Worm (Caenorhabditis elegans) whole organism, mixed stage, embryonic: ENCODE measurements around the gene M163.11.

ENCODE experiments used
- bed-3 ChIP-seq: fragments of 200-800 bp; sonication (Bioruptor generic); optimal IDR thresholded peaks from 3 replicates; lab custom pipeline; 2018; ENCODE audit warnings: mild to moderate bottlenecking, missing genetic modification characterization, moderate library complexity, missing compliant biosample characterization
- ceh-39 ChIP-seq: fragments of 150-350 bp; optimal IDR thresholded peaks from 2 replicates; lab custom pipeline; 2014; ENCODE audit warnings: missing biosample characterization, missing genetic modification characterization
- ces-1 ChIP-seq: fragments of 150-350 bp; optimal IDR thresholded peaks from 2 replicates; lab custom pipeline; 2014; ENCODE audit warnings: missing biosample characterization, missing genetic modification reagents, missing genetic modification characterization
- elt-1 ChIP-seq: sonication (generic microtip); optimal IDR thresholded peaks from 2 replicates; lab custom pipeline; 2017; ENCODE audit warnings: missing genetic modification characterization, mild to moderate bottlenecking, missing compliant biosample characterization, antibody characterized with exemption, moderate library complexity, borderline replicate concordance; ENCODE audit not compliant: insufficient read depth
- lin-13 ChIP-seq: fragments of 150-350 bp; optimal IDR thresholded peaks from 2 replicates; lab custom pipeline; 2014; ENCODE audit warnings: missing biosample characterization, missing genetic modification characterization
- lin-32 ChIP-seq: fragments of 200-800 bp; sonication (Bioruptor generic); optimal IDR thresholded peaks from 2 replicates; lab custom pipeline; 2018; ENCODE audit warnings: mild to moderate bottlenecking, missing genetic modification characterization, missing compliant biosample characterization
- lsy-2 ChIP-seq: fragments of 150-350 bp; optimal IDR thresholded peaks from 2 replicates; lab custom pipeline; 2014; ENCODE audit warnings: missing biosample characterization, missing genetic modification characterization
- nhr-237 ChIP-seq: fragments of 150-350 bp; optimal IDR thresholded peaks from 2 replicates; lab custom pipeline; 2014; ENCODE audit warnings: missing biosample characterization, missing genetic modification characterization
- pha-4 ChIP-seq: fragments of 150-350 bp; optimal IDR thresholded peaks from 2 replicates; lab custom pipeline; 2018; ENCODE audit warnings: missing biosample characterization, missing genetic modification reagents, missing genetic modification characterization
- unc-39 ChIP-seq: fragments of 150-350 bp; optimal IDR thresholded peaks from 2 replicates; lab custom pipeline; 2014; ENCODE audit warnings: missing biosample characterization, missing genetic modification characterization
- unc-62 ChIP-seq: fragments of 150-350 bp; optimal IDR thresholded peaks from 2 replicates; lab custom pipeline; 2014; ENCODE audit warnings: missing biosample characterization, missing genetic modification reagents, missing genetic modification characterization
- ztf-11 ChIP-seq: fragments of 150-350 bp; optimal IDR thresholded peaks from 2 replicates; lab custom pipeline; 2014; ENCODE audit warnings: missing biosample characterization, missing genetic modification characterization

DNA sequence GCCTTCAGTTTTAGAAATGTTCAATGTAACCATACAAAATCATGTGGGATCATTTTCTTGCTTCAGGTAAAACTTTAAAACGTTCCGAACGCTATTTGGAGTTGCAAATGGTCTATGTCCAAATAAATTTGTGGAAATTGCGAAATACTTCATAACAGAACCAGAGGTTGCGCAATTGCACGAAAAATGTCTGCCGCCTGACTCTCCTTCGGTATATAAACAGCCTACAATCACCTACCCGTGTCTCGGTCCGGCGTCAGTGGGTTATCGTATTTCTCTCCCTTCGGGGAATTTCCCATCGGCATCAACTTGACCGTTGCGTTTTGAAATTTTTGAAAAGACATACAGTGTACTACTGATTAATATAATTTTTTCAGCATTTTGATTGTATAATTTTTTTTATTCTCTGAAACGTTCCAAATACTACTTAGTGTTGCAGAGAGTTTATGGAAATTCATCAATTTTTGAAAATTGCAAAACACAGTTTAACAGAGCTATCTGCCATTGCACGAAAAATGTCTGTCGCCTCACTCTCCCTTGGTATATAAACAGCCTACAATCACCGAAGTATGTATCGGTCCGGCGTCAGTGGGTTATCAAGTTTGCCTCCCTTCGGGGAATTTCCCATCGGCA lies 2.4 kb upstream of the M163.11 start:
- TF ChIP-seq unc-39 (tag; lab: Kevin White, UChicago) (no peak), lin-32 (GFP tag; lab: Kevin White, UChicago) (no peak), lsy-2 (tag; lab: Kevin White, UChicago) (no peak), ces-1 (GFP tag; lab: Kevin White, UChicago) (no peak), pha-4 (tag; lab: Kevin White, UChicago) (no peak), elt-1 (tag; lab: Kevin White, UChicago) (no peak), unc-62 (GFP tag; lab: Kevin White, UChicago) (no peak), ceh-39 (tag; lab: Kevin White, UChicago) (no peak), nhr-237 (tag; lab: Kevin White, UChicago) (no peak), ztf-11 (tag; lab: Kevin White, UChicago) (no peak), bed-3 (GFP tag; lab: Kevin White, UChicago) (no peak), lin-13 (tag; lab: Kevin White, UChicago) (no peak)
